Fruit fly (Drosophila melanogaster) whole organism, embryonic: ENCODE results near the gene SREBP.
A peak's percentile ranks its signal among the peaks of the same experiment; 100 is the strongest.

ENCODE experiments used
- BtbVII ChIP-seq: fragments of 200-800 bp; sonication (Bioruptor generic); optimal IDR thresholded peaks from 3 replicates; lab custom pipeline; 2017; ENCODE audit warnings: missing biosample characterization, mild to moderate bottlenecking, missing genetic modification characterization
- CG1024 ChIP-seq: fragments of 200-800 bp; sonication (Bioruptor generic); IDR thresholded peaks from 2 replicates; pipeline ENCODE4 v1.3.6; 2022; ENCODE audit warnings: missing biosample characterization, missing genetic modification characterization
- CG10267 ChIP-seq: fragments of 200-800 bp; sonication (Bioruptor generic); optimal IDR thresholded peaks from 2 replicates; lab custom pipeline; 2018; ENCODE audit warnings: missing biosample characterization, mild to moderate bottlenecking, missing genetic modification characterization, moderate library complexity
- CG11398 ChIP-seq: fragments of 200-800 bp; sonication (Bioruptor generic); optimal IDR thresholded peaks from 2 replicates; lab custom pipeline; 2016; ENCODE audit warnings: missing biosample characterization, missing genetic modification characterization
- CG11560 ChIP-seq: fragments of 200-800 bp; sonication (Bioruptor generic); IDR thresholded peaks from 3 replicates; pipeline ENCODE4 v1.3.6; 2022; ENCODE audit warnings: missing biosample characterization, missing genetic modification characterization
- CG12769 ChIP-seq: fragments of 200-800 bp; sonication (Bioruptor generic); optimal IDR thresholded peaks from 2 replicates; lab custom pipeline; 2019; ENCODE audit warnings: missing biosample characterization, mild to moderate bottlenecking, missing genetic modification characterization, moderate library complexity
- CG13894 ChIP-seq: fragments of 200-800 bp; sonication (Bioruptor generic); optimal IDR thresholded peaks from 3 replicates; lab custom pipeline; 2018; ENCODE audit warnings: missing biosample characterization, mild to moderate bottlenecking, missing genetic modification characterization, moderate library complexity
- CG14441 ChIP-seq: fragments of 200-800 bp; sonication (Bioruptor generic); IDR thresholded peaks from 2 replicates; pipeline ENCODE4 v1.3.6; 2022; ENCODE audit warnings: missing biosample characterization, missing genetic modification characterization
- CG15011 ChIP-seq: fragments of 200-800 bp; sonication (Bioruptor generic); optimal IDR thresholded peaks from 3 replicates; lab custom pipeline; 2018; ENCODE audit warnings: missing biosample characterization, mild to moderate bottlenecking, missing genetic modification characterization
- CG17612 ChIP-seq: fragments of 200-800 bp; sonication (Bioruptor generic); IDR thresholded peaks from 2 replicates; pipeline ENCODE4 v1.3.6; 2022; ENCODE audit warnings: missing biosample characterization, missing genetic modification characterization
- CG18011 ChIP-seq: fragments of 200-800 bp; sonication (Bioruptor generic); optimal IDR thresholded peaks from 2 replicates; lab custom pipeline; 2017; ENCODE audit warnings: missing biosample characterization, missing genetic modification characterization, mild to moderate bottlenecking, moderate library complexity, missing genotype
- CG1832 ChIP-seq: fragments of 200-800 bp; sonication (Bioruptor generic); optimal IDR thresholded peaks from 2 replicates; lab custom pipeline; 2017; ENCODE audit warnings: missing biosample characterization, mild to moderate bottlenecking, missing genetic modification characterization, inconsistent platforms
- CG2678 ChIP-seq: fragments of 200-800 bp; sonication (Bioruptor generic); optimal IDR thresholded peaks from 3 replicates; lab custom pipeline; 2019; ENCODE audit warnings: missing biosample characterization, mild to moderate bottlenecking, missing genetic modification characterization, moderate library complexity
- CG31388 ChIP-seq: fragments of 200-800 bp; sonication (Bioruptor generic); optimal IDR thresholded peaks from 2 replicates; lab custom pipeline; 2016; ENCODE audit warnings: missing biosample characterization, missing genetic modification characterization
- CG34422 ChIP-seq: fragments of 200-800 bp; sonication (Bioruptor generic); IDR thresholded peaks from 3 replicates; pipeline ENCODE4 v1.3.6; 2022; ENCODE audit warnings: missing biosample characterization, missing genetic modification characterization
- CG42726 ChIP-seq: fragments of 200-800 bp; sonication (Bioruptor generic); IDR thresholded peaks from 2 replicates; pipeline ENCODE4 v1.3.6; 2022; ENCODE audit warnings: missing biosample characterization, missing genetic modification characterization; ENCODE audit not compliant: partially characterized antibody
- CG5953 ChIP-seq: fragments of 200-800 bp; sonication (Bioruptor generic); IDR thresholded peaks from 2 replicates; pipeline ENCODE4 v1.3.6; 2022; ENCODE audit warnings: missing biosample characterization, missing genetic modification characterization
- CG6272 ChIP-seq: fragments of 200-800 bp; sonication (Bioruptor generic); IDR thresholded peaks from 2 replicates; pipeline ENCODE4 v1.3.6; 2022; ENCODE audit warnings: missing biosample characterization, missing genetic modification characterization
- CG6791 ChIP-seq: fragments of 200-800 bp; sonication (Bioruptor generic); IDR thresholded peaks from 3 replicates; pipeline ENCODE4 v1.3.6; 2022; ENCODE audit warnings: missing biosample characterization, missing genetic modification characterization; ENCODE audit not compliant: partially characterized antibody
- CG7271 ChIP-seq: fragments of 200-800 bp; sonication (Bioruptor generic); optimal IDR thresholded peaks from 2 replicates; lab custom pipeline; 2018; ENCODE audit warnings: missing biosample characterization, mild to moderate bottlenecking, missing genetic modification characterization, moderate library complexity
- CG7928 ChIP-seq: fragments of 200-800 bp; sonication (Bioruptor generic); optimal IDR thresholded peaks from 2 replicates; lab custom pipeline; 2017; ENCODE audit warnings: missing biosample characterization, mild to moderate bottlenecking, missing genetic modification characterization
- CG9609 ChIP-seq: fragments of 200-800 bp; sonication (Bioruptor generic); optimal IDR thresholded peaks from 3 replicates; lab custom pipeline; 2016; ENCODE audit warnings: missing biosample characterization, missing genetic modification characterization
- Chrac-16 ChIP-seq: fragments of 200-800 bp; sonication (Bioruptor generic); optimal IDR thresholded peaks from 3 replicates; lab custom pipeline; 2016; ENCODE audit warnings: missing biosample characterization, missing genetic modification characterization
- Deaf1 ChIP-seq: fragments of 200-800 bp; optimal IDR thresholded peaks from 3 replicates; lab custom pipeline; 2019; ENCODE audit warnings: missing biosample characterization, mild to moderate bottlenecking, missing genetic modification characterization, moderate library complexity
- Dip3 ChIP-seq: fragments of 200-800 bp; sonication (Bioruptor generic); optimal IDR thresholded peaks from 3 replicates; lab custom pipeline; 2016; ENCODE audit warnings: missing biosample characterization, missing genetic modification characterization
- GATAe ChIP-seq: fragments of 200-800 bp; sonication (Bioruptor generic); conservative IDR thresholded peaks from 2 replicates; pipeline ENCODE4 v1.3.6; 2022; ENCODE audit warnings: missing biosample characterization, missing genetic modification characterization
- Mrtf ChIP-seq: fragments of 200-800 bp; sonication (Bioruptor generic); IDR thresholded peaks from 3 replicates; pipeline ENCODE4 v1.3.6; 2022; ENCODE audit warnings: missing biosample characterization, missing genetic modification characterization
- Myb ChIP-seq: fragments of 200-800 bp; sonication (Bioruptor generic); optimal IDR thresholded peaks from 2 replicates; lab custom pipeline; 2016; ENCODE audit warnings: missing biosample characterization, missing genetic modification characterization
- Scr ChIP-seq: fragments of 200-800 bp; sonication (Bioruptor generic); IDR thresholded peaks from 2 replicates; pipeline ENCODE4 v1.3.6; 2022; ENCODE audit warnings: missing biosample characterization, missing genetic modification characterization; ENCODE audit not compliant: partially characterized antibody
- Six4 ChIP-seq: fragments of 200-800 bp; sonication (Bioruptor generic); optimal IDR thresholded peaks from 2 replicates; lab custom pipeline; 2016; ENCODE audit warnings: missing biosample characterization, missing genetic modification characterization
- Taf1 ChIP-seq: fragments of 200-800 bp; sonication (Bioruptor generic); IDR thresholded peaks from 2 replicates; pipeline ENCODE4 v1.3.6; 2022; ENCODE audit warnings: missing biosample characterization, missing genetic modification characterization
- aop ChIP-seq: fragments of 200-800 bp; sonication (Bioruptor generic); IDR thresholded peaks from 2 replicates; pipeline ENCODE4 v1.3.6; 2022; ENCODE audit warnings: missing biosample characterization, missing genetic modification characterization
- corto ChIP-seq: fragments of 200-800 bp; sonication (Bioruptor generic); optimal IDR thresholded peaks from 2 replicates; lab custom pipeline; 2016; ENCODE audit warnings: missing biosample characterization, mild to moderate bottlenecking, missing genetic modification characterization, moderate library complexity
- cwo ChIP-seq: fragments of 200-800 bp; sonication (Bioruptor generic); optimal IDR thresholded peaks from 3 replicates; lab custom pipeline; 2017; ENCODE audit warnings: missing biosample characterization, missing genetic modification characterization, mild to moderate bottlenecking, moderate library complexity, missing genetic modification reagents
- en ChIP-seq: fragments of 200-800 bp; sonication (Bioruptor generic); optimal IDR thresholded peaks from 2 replicates; lab custom pipeline; 2016; ENCODE audit warnings: missing biosample characterization, missing genetic modification characterization
- esg ChIP-seq: fragments of 200-800 bp; sonication (Bioruptor generic); conservative IDR thresholded peaks from 2 replicates; pipeline ENCODE4 v1.3.6; 2022; ENCODE audit warnings: missing biosample characterization, missing genetic modification characterization
- fd96Cb ChIP-seq: fragments of 200-800 bp; sonication (Bioruptor generic); optimal IDR thresholded peaks from 2 replicates; lab custom pipeline; 2018; ENCODE audit warnings: missing biosample characterization, mild to moderate bottlenecking, missing genetic modification characterization, moderate library complexity
- gem ChIP-seq: fragments of 200-800 bp; sonication (Bioruptor generic); optimal IDR thresholded peaks from 2 replicates; lab custom pipeline; 2019; ENCODE audit warnings: missing biosample characterization, mild to moderate bottlenecking, missing genetic modification characterization, moderate library complexity
- jing ChIP-seq: fragments of 200-800 bp; sonication (Bioruptor generic); optimal IDR thresholded peaks from 2 replicates; lab custom pipeline; 2018; ENCODE audit warnings: missing biosample characterization, mild to moderate bottlenecking, missing genetic modification characterization
- lmd ChIP-seq: fragments of 200-800 bp; sonication (Bioruptor generic); IDR thresholded peaks from 2 replicates; pipeline ENCODE4 v1.3.6; 2022; ENCODE audit warnings: missing biosample characterization, missing genetic modification characterization
- pros ChIP-seq: fragments of 200-800 bp; sonication (Bioruptor generic); optimal IDR thresholded peaks from 3 replicates; lab custom pipeline; 2019; ENCODE audit warnings: missing biosample characterization, mild to moderate bottlenecking, missing genetic modification characterization, moderate library complexity
- ranshi ChIP-seq: fragments of 200-800 bp; sonication (Bioruptor generic); IDR thresholded peaks from 2 replicates; pipeline ENCODE4 v1.3.6; 2022; ENCODE audit warnings: missing biosample characterization, missing genetic modification characterization
- repo ChIP-seq: fragments of 200-800 bp; sonication (Bioruptor generic); optimal IDR thresholded peaks from 2 replicates; lab custom pipeline; 2016; ENCODE audit warnings: missing biosample characterization, missing genetic modification characterization
- sd ChIP-seq: fragments of 200-800 bp; sonication (Bioruptor generic); optimal IDR thresholded peaks from 3 replicates; lab custom pipeline; 2018; ENCODE audit warnings: missing biosample characterization, mild to moderate bottlenecking, missing genetic modification characterization, moderate library complexity
- sens ChIP-seq: fragments of 200-800 bp; sonication (Bioruptor generic); peaks from one replicate; lab custom pipeline; 2016; ENCODE audit warnings: missing biosample characterization, missing genetic modification characterization
- so ChIP-seq: fragments of 200-800 bp; sonication (Bioruptor generic); IDR thresholded peaks from 3 replicates; pipeline ENCODE4 v1.3.6; 2022; ENCODE audit warnings: missing biosample characterization, missing genetic modification characterization
- sr ChIP-seq: fragments of 200-800 bp; sonication (Bioruptor generic); IDR thresholded peaks from 3 replicates; pipeline ENCODE4 v1.3.6; 2022; ENCODE audit warnings: missing biosample characterization, missing genetic modification characterization
- sug ChIP-seq: fragments of 200-800 bp; optimal IDR thresholded peaks from 2 replicates; lab custom pipeline; 2019; ENCODE audit warnings: missing biosample characterization, mild to moderate bottlenecking, missing genetic modification characterization, moderate library complexity
- trem ChIP-seq: fragments of 200-800 bp; optimal IDR thresholded peaks from 3 replicates; lab custom pipeline; 2019; ENCODE audit warnings: missing biosample characterization, mild to moderate bottlenecking, missing genetic modification characterization, moderate library complexity
- trh ChIP-seq: fragments of 200-800 bp; sonication (Bioruptor generic); optimal IDR thresholded peaks from 2 replicates; lab custom pipeline; 2016; ENCODE audit warnings: missing biosample characterization, missing genetic modification characterization
- twi ChIP-seq: fragments of 200-800 bp; optimal IDR thresholded peaks from 2 replicates; lab custom pipeline; 2019; ENCODE audit warnings: missing biosample characterization, mild to moderate bottlenecking, missing genetic modification characterization, moderate library complexity
- vfl ChIP-seq: fragments of 200-800 bp; sonication (Bioruptor generic); optimal IDR thresholded peaks from 2 replicates; lab custom pipeline; 2016; ENCODE audit warnings: missing biosample characterization, missing genetic modification characterization

Gene SREBP

dm6 chr3L:19805895-19806294 is 12.2 kb downstream of the SREBP start, which contains the start of gene CG34116 (continued):
- no peak for TF ChIP-seq esg (GFP tag; lab: Robert Waterston, UW)
- peak; percentile 26 for TF ChIP-seq trem (tag; lab: Kevin White, UChicago)
- TF ChIP-seq CG17612, result no peak
- TF ChIP-seq Mrtf (GFP tag; lab: Robert Waterston, UW), result no peak
- no peak for TF ChIP-seq CG11560
- TF ChIP-seq en (GFP tag; lab: Kevin White, UChicago), result no peak
- TF ChIP-seq twi (tag; lab: Kevin White, UChicago), result no peak
- TF ChIP-seq CG15011, result no peak
- no peak for TF ChIP-seq CG5953 (GFP tag; lab: Robert Waterston, UW)
- no peak for TF ChIP-seq corto (GFP tag; lab: Kevin White, UChicago)
- no peak for TF ChIP-seq repo (GFP tag; lab: Kevin White, UChicago)
- TF ChIP-seq CG42726 (GFP tag; lab: Robert Waterston, UW), result no peak
- TF ChIP-seq CG1024 (GFP tag; lab: Robert Waterston, UW), result no peak
- TF ChIP-seq CG2678, result no peak
- TF ChIP-seq so, result no peak
- TF ChIP-seq vfl (GFP tag; lab: Kevin White, UChicago), result no peak
- no peak for TF ChIP-seq Taf1
- TF ChIP-seq CG9609, result no peak
- TF ChIP-seq CG13894, result no peak
- no peak for TF ChIP-seq Dip3
- no peak for TF ChIP-seq CG6272 (GFP tag; lab: Robert Waterston, UW)
- TF ChIP-seq Chrac-16 (GFP tag; lab: Kevin White, UChicago), result no peak
- TF ChIP-seq sr, result no peak
- no peak for TF ChIP-seq CG11398 (GFP tag; lab: Kevin White, UChicago)
- no peak for TF ChIP-seq CG1832 (GFP tag; lab: Kevin White, UChicago)
- no peak for TF ChIP-seq sd (tag; lab: Kevin White, UChicago)
- no peak for TF ChIP-seq CG14441 (GFP tag; lab: Robert Waterston, UW)
- no peak for TF ChIP-seq fd96Cb (tag; lab: Kevin White, UChicago)
- TF ChIP-seq CG34422, result peak; percentile 21; the same call in 1 of the 3 replicates
- TF ChIP-seq CG18011 (GFP tag; lab: Kevin White, UChicago), result no peak
- TF ChIP-seq aop, result no peak
- TF ChIP-seq CG31388 (GFP tag; lab: Kevin White, UChicago), result no peak
- no peak for TF ChIP-seq Deaf1 (tag; lab: Kevin White, UChicago)
- no peak for TF ChIP-seq trh
- peak; percentile 70 for TF ChIP-seq Scr
- TF ChIP-seq gem (tag; lab: Kevin White, UChicago), result no peak
- no peak for TF ChIP-seq Six4 (GFP tag; lab: Kevin White, UChicago)
- TF ChIP-seq pros (GFP tag; lab: Kevin White, UChicago), result no peak
- no peak for TF ChIP-seq cwo (GFP tag; lab: Kevin White, UChicago)
- TF ChIP-seq sug (tag; lab: Kevin White, UChicago), result no peak
- no peak for TF ChIP-seq GATAe (GFP tag; lab: Robert Waterston, UW)
- TF ChIP-seq CG12769 (tag; lab: Kevin White, UChicago), result no peak
- TF ChIP-seq CG6791, result peak; percentile 84
- TF ChIP-seq jing (GFP tag; lab: Kevin White, UChicago), result no peak
- no peak for TF ChIP-seq Myb
- TF ChIP-seq BtbVII (GFP tag; lab: Kevin White, UChicago), result no peak
- TF ChIP-seq ranshi (GFP tag; lab: Robert Waterston, UW), result no peak
- no peak for TF ChIP-seq lmd (GFP tag; lab: Robert Waterston, UW)
- no peak for TF ChIP-seq CG10267 (tag; lab: Kevin White, UChicago)
- TF ChIP-seq CG7928 (GFP tag; lab: Kevin White, UChicago), result no peak
- no peak for TF ChIP-seq sens (GFP tag; lab: Kevin White, UChicago)
- no peak for TF ChIP-seq CG7271 (tag; lab: Kevin White, UChicago)
